Fruit fly (Drosophila melanogaster) whole organism, embryonic: ENCODE measurements around the gene Acyp.

Experiments
- Atf-2 ChIP-seq: fragments of 200-800 bp; sonication (Bioruptor generic); optimal IDR thresholded peaks from 2 replicates; lab custom pipeline; 2016; ENCODE audit warnings: missing biosample characterization, missing genetic modification characterization
- CG10267 ChIP-seq: fragments of 200-800 bp; sonication (Bioruptor generic); optimal IDR thresholded peaks from 2 replicates; lab custom pipeline; 2018; ENCODE audit warnings: missing biosample characterization, mild to moderate bottlenecking, missing genetic modification characterization, moderate library complexity
- CG10462 ChIP-seq: fragments of 200-800 bp; sonication (Bioruptor generic); optimal IDR thresholded peaks from 2 replicates; lab custom pipeline; 2016; ENCODE audit warnings: missing biosample characterization, missing genetic modification characterization
- CG10979 ChIP-seq: fragments of 200-800 bp; sonication (Bioruptor generic); optimal IDR thresholded peaks from 2 replicates; lab custom pipeline; 2018; ENCODE audit warnings: missing biosample characterization, mild to moderate bottlenecking, missing genetic modification characterization, moderate library complexity
- CG11504 ChIP-seq: fragments of 200-800 bp; sonication (Bioruptor generic); optimal IDR thresholded peaks from 3 replicates; lab custom pipeline; 2019; ENCODE audit warnings: missing biosample characterization, mild to moderate bottlenecking, missing genetic modification characterization, moderate library complexity
- CG13424 ChIP-seq: fragments of 200-800 bp; sonication (Bioruptor generic); optimal IDR thresholded peaks from 2 replicates; lab custom pipeline; 2019; ENCODE audit warnings: missing biosample characterization, mild to moderate bottlenecking, missing genetic modification characterization, moderate library complexity
- CG17328 ChIP-seq: fragments of 200-800 bp; sonication (Bioruptor generic); IDR thresholded peaks from 2 replicates; pipeline ENCODE4 v1.3.6; 2022; ENCODE audit warnings: missing biosample characterization, missing genetic modification characterization
- CG17612 ChIP-seq: fragments of 200-800 bp; sonication (Bioruptor generic); IDR thresholded peaks from 2 replicates; pipeline ENCODE4 v1.3.6; 2022; ENCODE audit warnings: missing biosample characterization, missing genetic modification characterization
- CG18599 ChIP-seq: fragments of 200-800 bp; sonication (Bioruptor generic); optimal IDR thresholded peaks from 3 replicates; lab custom pipeline; 2017; ENCODE audit warnings: missing biosample characterization, missing genetic modification characterization, mild to moderate bottlenecking, moderate library complexity, missing genetic modification reagents
- CG18619 ChIP-seq: fragments of 200-800 bp; sonication (Bioruptor generic); optimal IDR thresholded peaks from 3 replicates; lab custom pipeline; 2017; ENCODE audit warnings: missing biosample characterization, mild to moderate bottlenecking, missing genetic modification characterization
- CG2678 ChIP-seq: fragments of 200-800 bp; sonication (Bioruptor generic); optimal IDR thresholded peaks from 3 replicates; lab custom pipeline; 2019; ENCODE audit warnings: missing biosample characterization, mild to moderate bottlenecking, missing genetic modification characterization, moderate library complexity
- CG34376 ChIP-seq: fragments of 200-800 bp; sonication (Bioruptor generic); optimal IDR thresholded peaks from 2 replicates; lab custom pipeline; 2018; ENCODE audit warnings: missing biosample characterization, mild to moderate bottlenecking, missing genetic modification characterization
- CG34422 ChIP-seq: fragments of 200-800 bp; sonication (Bioruptor generic); IDR thresholded peaks from 3 replicates; pipeline ENCODE4 v1.3.6; 2022; ENCODE audit warnings: missing biosample characterization, missing genetic modification characterization
- CG3726 ChIP-seq: fragments of 200-800 bp; sonication (Bioruptor generic); IDR thresholded peaks from 3 replicates; pipeline ENCODE4, ENCODE4 v1.3.6; 2022; ENCODE audit warnings: missing biosample characterization, missing genetic modification characterization
- CG4617 ChIP-seq: fragments of 200-800 bp; sonication (Bioruptor generic); optimal IDR thresholded peaks from 3 replicates; lab custom pipeline; 2016; ENCODE audit warnings: missing biosample characterization, missing genetic modification characterization, borderline replicate concordance
- CG6654 ChIP-seq: fragments of 200-800 bp; sonication (Bioruptor generic); optimal IDR thresholded peaks from 2 replicates; lab custom pipeline; 2017; ENCODE audit warnings: missing biosample characterization, mild to moderate bottlenecking, missing genetic modification characterization
- CG6683 ChIP-seq: fragments of 200-800 bp; sonication (Bioruptor generic); optimal IDR thresholded peaks from 2 replicates; lab custom pipeline; 2017; ENCODE audit warnings: missing biosample characterization, mild to moderate bottlenecking, missing genetic modification characterization, missing genetic modification reagents
- D ChIP-seq, 2 experiments: fragments of 200-800 bp in 1 of 2; fragments of >200 bp in 1 of 2; sonication (Bioruptor generic) in 1 of 2; optimal IDR thresholded peaks; 2 replicates in 1 of 2; 3 replicates in 1 of 2; lab custom pipeline; 2017; ENCODE audit warnings: mild to moderate bottlenecking in 1 of 2, missing biosample characterization in 1 of 2, missing genetic modification characterization in 1 of 2, missing genetic modification reagents in 1 of 2
- Dad ChIP-seq: fragments of 200-800 bp; sonication (Bioruptor generic); optimal IDR thresholded peaks from 3 replicates; lab custom pipeline; 2016; ENCODE audit warnings: missing biosample characterization, missing genetic modification characterization
- Doc2 ChIP-seq: fragments of 200-800 bp; sonication (Bioruptor generic); IDR thresholded peaks from 2 replicates; pipeline ENCODE4 v1.3.6; 2022; ENCODE audit warnings: missing biosample characterization, missing genetic modification characterization
- Drgx ChIP-seq: fragments of 200-800 bp; sonication (Bioruptor generic); IDR thresholded peaks from 2 replicates; pipeline ENCODE4 v1.3.6; 2022; ENCODE audit warnings: missing biosample characterization, missing genetic modification characterization
- Elba2 ChIP-seq: fragments of 200-800 bp; sonication (Bioruptor generic); optimal IDR thresholded peaks from 3 replicates; lab custom pipeline; 2016; ENCODE audit warnings: missing biosample characterization, missing genetic modification characterization
- H15 ChIP-seq: fragments of 200-800 bp; sonication (Bioruptor generic); IDR thresholded peaks from 3 replicates; pipeline ENCODE4 v1.3.6; 2022; ENCODE audit warnings: missing biosample characterization, missing genetic modification characterization
- HLH4C ChIP-seq: fragments of 200-800 bp; sonication (Bioruptor generic); IDR thresholded peaks from 3 replicates; pipeline ENCODE4 v1.3.6; 2022; ENCODE audit warnings: missing biosample characterization, missing genetic modification characterization; ENCODE audit not compliant: partially characterized antibody
- Med ChIP-seq: fragments of 200-800 bp; sonication (Bioruptor generic); peaks from one replicate; lab custom pipeline; 2016; ENCODE audit warnings: missing biosample characterization, missing genetic modification characterization, mild to moderate bottlenecking, inconsistent platforms, moderate library complexity
- NK7.1 ChIP-seq: fragments of 200-800 bp; sonication (Bioruptor generic); optimal IDR thresholded peaks from 3 replicates; lab custom pipeline; 2016; ENCODE audit warnings: missing biosample characterization, missing genetic modification characterization
- PHDP ChIP-seq: fragments of 200-800 bp; sonication (Bioruptor generic); optimal IDR thresholded peaks from 3 replicates; lab custom pipeline; 2018; ENCODE audit warnings: missing biosample characterization, mild to moderate bottlenecking, missing genetic modification characterization, moderate library complexity
- Pdp1 ChIP-seq, 2 experiments: fragments of 200-800 bp; sonication (Bioruptor generic); optimal IDR thresholded peaks; 3 replicates each; lab custom pipeline; 2016; ENCODE audit warnings: missing biosample characterization in 2 of 2, missing genetic modification characterization in 2 of 2, mild to moderate bottlenecking in 1 of 2, moderate library complexity in 1 of 2
- Spps ChIP-seq: fragments of 200-800 bp; sonication (Bioruptor generic); optimal IDR thresholded peaks from 2 replicates; lab custom pipeline; 2018; ENCODE audit warnings: missing biosample characterization, mild to moderate bottlenecking, missing genetic modification characterization
- Usf ChIP-seq: fragments of 200-800 bp; sonication (Bioruptor generic); optimal IDR thresholded peaks from 2 replicates; lab custom pipeline; 2017; ENCODE audit warnings: missing genotype, missing biosample characterization, missing genetic modification characterization
- ap ChIP-seq: fragments of 200-800 bp; sonication (Bioruptor generic); IDR thresholded peaks from 2 replicates; pipeline ENCODE4 v1.3.6; 2022; ENCODE audit warnings: missing biosample characterization, missing genetic modification characterization
- az2 ChIP-seq: fragments of 200-800 bp; sonication (Bioruptor generic); optimal IDR thresholded peaks from 3 replicates; lab custom pipeline; 2016; ENCODE audit warnings: missing biosample characterization, missing genetic modification characterization
- bsh ChIP-seq, 2 experiments: fragments of 200-800 bp; sonication (Bioruptor generic); optimal IDR thresholded peaks; 2 replicates each; lab custom pipeline; 2017 to 2018; ENCODE audit warnings: mild to moderate bottlenecking in 2 of 2, missing biosample characterization in 2 of 2, missing genetic modification characterization in 2 of 2, moderate library complexity in 1 of 2
- cad ChIP-seq: fragments of >200 bp; optimal IDR thresholded peaks from 2 replicates; lab custom pipeline; 2017; ENCODE audit warnings: missing biosample characterization, missing genetic modification characterization
- danr ChIP-seq: fragments of 200-800 bp; sonication (Bioruptor generic); IDR thresholded peaks from 2 replicates; pipeline ENCODE4 v1.3.6; 2022; ENCODE audit warnings: missing biosample characterization, missing genetic modification characterization
- dm ChIP-seq: fragments of 200-800 bp; sonication (Bioruptor generic); optimal IDR thresholded peaks from 3 replicates; lab custom pipeline; 2016; ENCODE audit warnings: missing biosample characterization, missing genetic modification characterization
- eve ChIP-seq, 2 experiments: fragments of >200 bp; optimal IDR thresholded peaks; 2 replicates each; lab custom pipeline; 2017; ENCODE audit warnings: missing biosample characterization in 2 of 2, missing genetic modification characterization in 2 of 2
- grau ChIP-seq: fragments of 200-800 bp; optimal IDR thresholded peaks from 3 replicates; lab custom pipeline; 2019; ENCODE audit warnings: missing biosample characterization, mild to moderate bottlenecking, missing genetic modification characterization, moderate library complexity
- her ChIP-seq: fragments of 200-800 bp; sonication (Bioruptor generic); optimal IDR thresholded peaks from 2 replicates; lab custom pipeline; 2016; ENCODE audit warnings: missing biosample characterization, missing genetic modification characterization
- knrl ChIP-seq: fragments of 200-800 bp; sonication (Bioruptor generic); IDR thresholded peaks from 3 replicates; pipeline ENCODE4 v1.3.6; 2022; ENCODE audit warnings: missing biosample characterization, missing genetic modification characterization; ENCODE audit not compliant: partially characterized antibody
- mam ChIP-seq: fragments of 200-800 bp; sonication (Bioruptor generic); optimal IDR thresholded peaks from 3 replicates; lab custom pipeline; 2016; ENCODE audit warnings: missing biosample characterization, missing genetic modification characterization
- pum ChIP-seq: fragments of 200-800 bp; sonication (Bioruptor generic); optimal IDR thresholded peaks from 2 replicates; lab custom pipeline; 2016; ENCODE audit warnings: missing biosample characterization, missing genetic modification characterization
- sd ChIP-seq: fragments of 200-800 bp; sonication (Bioruptor generic); optimal IDR thresholded peaks from 3 replicates; lab custom pipeline; 2018; ENCODE audit warnings: missing biosample characterization, mild to moderate bottlenecking, missing genetic modification characterization, moderate library complexity
- sens ChIP-seq: fragments of 200-800 bp; sonication (Bioruptor generic); peaks from one replicate; lab custom pipeline; 2016; ENCODE audit warnings: missing biosample characterization, missing genetic modification characterization
- seq ChIP-seq: fragments of 200-800 bp; sonication (Bioruptor generic); IDR thresholded peaks from 2 replicates; pipeline ENCODE4 v1.3.6; 2022; ENCODE audit warnings: missing biosample characterization, missing genetic modification characterization
- stwl ChIP-seq: fragments of 200-800 bp; sonication (Bioruptor generic); optimal IDR thresholded peaks from 3 replicates; lab custom pipeline; 2018; ENCODE audit warnings: missing biosample characterization, mild to moderate bottlenecking, missing genetic modification characterization, moderate library complexity
- tio ChIP-seq: fragments of 200-800 bp; sonication (Bioruptor generic); optimal IDR thresholded peaks from 2 replicates; lab custom pipeline; 2017; ENCODE audit warnings: missing biosample characterization, missing genetic modification characterization, inconsistent platforms
- vvl ChIP-seq: fragments of 200-800 bp; sonication (Bioruptor generic); IDR thresholded peaks from 2 replicates; pipeline ENCODE4 v1.3.6; 2022; ENCODE audit warnings: missing biosample characterization, missing genetic modification characterization
- zen2 ChIP-seq: fragments of 200-800 bp; sonication (Bioruptor generic); IDR thresholded peaks from 3 replicates; pipeline ENCODE4 v1.3.6; 2022; ENCODE audit warnings: missing biosample characterization, missing genetic modification characterization; ENCODE audit not compliant: partially characterized antibody

Acyp gene

dm6 chr2L:13892826-13893225 is 19.1 kb upstream of the Acyp start (continued):
- TF ChIP-seq CG18619 (GFP tag; lab: Kevin White, UChicago) (no peak), HLH4C (GFP tag; lab: Robert Waterston, UW) (0 out of 3 replicates have a peak, but pooled peaks have one; percentile 11), tio (no peak), Doc2 (GFP tag; lab: Robert Waterston, UW) (no peak), CG6654 (GFP tag; lab: Kevin White, UChicago) (peak; percentile 99), CG17612 (no peak), zen2 (GFP tag; lab: Robert Waterston, UW) (no peak), danr (GFP tag; lab: Robert Waterston, UW) (no peak), CG10267 (tag; lab: Kevin White, UChicago) (no peak), Spps (tag; lab: Kevin White, UChicago) (no peak), dm (GFP tag; lab: Kevin White, UChicago) (peak; percentile 2), grau (tag; lab: Kevin White, UChicago) (peak; percentile 20), Pdp1 (GFP tag; optimal IDR thresholded peaks at IDR 0.05; lab: Kevin White, UChicago) (peak in 1 of 2 experiments; percentile 78), knrl (GFP tag; lab: Robert Waterston, UW) (0 out of 3 replicates have a peak, but pooled peaks have one; percentile 22), sd (tag; lab: Kevin White, UChicago) (no peak), cad (GFP tag; lab: Kevin White, UChicago) (peak; percentile 93), H15 (GFP tag; lab: Robert Waterston, UW) (no peak), mam (GFP tag; lab: Kevin White, UChicago) (no peak), CG17328 (GFP tag; lab: Robert Waterston, UW) (no peak), ap (GFP tag; lab: Robert Waterston, UW) (no peak)
- TF ChIP-seq, all 482 proteins: peak for 11

DNA sequence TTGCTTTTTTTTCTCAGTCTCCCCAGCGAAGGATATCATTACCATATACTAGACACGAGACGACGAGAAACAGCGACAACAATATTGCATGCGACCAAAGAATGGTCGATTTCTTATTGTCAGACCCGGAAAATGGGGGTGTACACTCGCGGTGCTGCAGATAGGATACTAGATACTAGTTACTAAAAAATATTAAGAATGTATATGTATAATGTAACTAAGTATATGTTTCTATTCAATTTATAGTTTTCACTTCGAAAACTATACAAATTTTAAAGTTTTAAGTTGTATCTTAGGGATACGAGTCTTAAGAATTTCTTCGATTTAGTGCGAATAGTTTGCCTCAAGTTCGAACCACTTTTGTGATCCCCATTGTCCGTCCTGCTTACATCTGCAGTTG is 18.4 kb upstream of the Acyp start:
- TF ChIP-seq stwl (tag; lab: Kevin White, UChicago) (no peak), CG4617 (GFP tag; lab: Kevin White, UChicago) (no peak), CG11504 (tag; lab: Kevin White, UChicago) (no peak), sens (GFP tag; lab: Kevin White, UChicago) (peak; percentile 52), Elba2 (GFP tag; lab: Kevin White, UChicago) (peak; percentile 22), vvl (GFP tag; lab: Robert Waterston, UW) (peak; percentile 44; the same call in 1 of the 2 replicates), Drgx (GFP tag; lab: Robert Waterston, UW) (0 out of 2 replicates have a peak, but pooled peaks have one; percentile 20), eve (GFP tag; optimal IDR thresholded peaks at IDR 0.05; lab: Kevin White, UChicago) (no peak), CG2678 (tag; lab: Kevin White, UChicago) (no peak), Med (GFP tag; lab: Kevin White, UChicago) (peak; percentile 32), az2 (GFP tag; lab: Kevin White, UChicago) (no peak), CG18599 (GFP tag; lab: Kevin White, UChicago) (peak; percentile 59), D (optimal IDR thresholded peaks at IDR 0.05; lab: Kevin White, UChicago) (no peak), D (GFP tag; optimal IDR thresholded peaks at IDR 0.05; lab: Kevin White, UChicago) (peak; percentile 54), Atf-2 (no peak), Usf (GFP tag; lab: Kevin White, UChicago) (no peak), CG10462 (GFP tag; lab: Kevin White, UChicago) (no peak), CG13424 (tag; lab: Kevin White, UChicago) (peak; percentile 31), seq (GFP tag; lab: Robert Waterston, UW) (no peak), CG34376 (GFP tag; lab: Kevin White, UChicago) (no peak), her (GFP tag; lab: Kevin White, UChicago) (no peak), CG6683 (no peak), grau (tag; lab: Kevin White, UChicago) (peak; percentile 12), Dad (GFP tag; lab: Kevin White, UChicago) (no peak), CG3726 (GFP tag; lab: Robert Waterston, UW) (no peak), CG10979 (tag; lab: Kevin White, UChicago) (peak; percentile 68), pum (GFP tag; lab: Kevin White, UChicago) (no peak), PHDP (tag; lab: Kevin White, UChicago) (no peak), CG34422 (0 out of 3 replicates have a peak, but pooled peaks have one; percentile 37), bsh (GFP tag; optimal IDR thresholded peaks at IDR 0.05; lab: Kevin White, UChicago) (peak in 1 of 2 experiments; percentile 40), NK7.1 (no peak)
